Fruit fly (Drosophila melanogaster): ENCODE data around the gene Ada2b.

Ada2b gene

DNA sequence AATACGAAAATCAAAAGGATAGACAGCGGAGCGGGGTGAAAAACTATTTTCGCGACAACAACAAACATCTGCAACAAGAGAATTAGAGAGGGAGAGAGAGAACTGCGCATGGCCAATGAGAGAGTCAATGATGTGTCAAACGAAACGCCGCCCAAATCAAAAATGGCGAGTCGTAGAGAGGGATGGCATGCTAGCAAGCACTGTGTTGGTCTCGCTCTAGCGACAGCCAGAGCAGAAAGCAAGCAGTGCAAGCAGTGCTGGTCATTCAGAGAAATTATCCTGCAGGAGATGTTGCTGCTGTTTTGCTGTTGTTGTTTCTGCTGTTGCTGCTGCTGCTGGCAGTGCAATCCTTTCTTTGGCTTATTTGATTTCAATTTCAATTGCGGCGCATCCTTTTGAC is 49.4 kb downstream of the Ada2b start (continued):
- TF ChIP-seq gce (GFP tag; IDR thresholded peaks at IDR 0.05) (no peak), her (GFP tag; optimal IDR thresholded peaks at IDR 0.05) (no peak), gsb-n (tag; optimal IDR thresholded peaks at IDR 0.05) (no peak), ro (GFP tag; IDR thresholded peaks at IDR 0.05) (no peak), Xbp1 (GFP tag; optimal IDR thresholded peaks at IDR 0.05) (no peak), CG8290 (GFP tag; optimal IDR thresholded peaks at IDR 0.05) (peak; percentile 52), CG8290 (tag; optimal IDR thresholded peaks at IDR 0.05) (no peak), CG7556 (GFP tag; optimal IDR thresholded peaks at IDR 0.05) (no peak), twi (tag; optimal IDR thresholded peaks at IDR 0.05) (peak; percentile 40), Eip74EF (GFP tag; optimal IDR thresholded peaks at IDR 0.05) (peak in 1 of 2 experiments; percentile 20), Rx (GFP tag; IDR thresholded peaks at IDR 0.05) (no peak), CG14965 (GFP tag; optimal IDR thresholded peaks at IDR 0.05; ENCODE audit: borderline replicate concordance) (no peak), wor (GFP tag; IDR thresholded peaks at IDR 0.05) (no peak), CG16815 (GFP tag; optimal IDR thresholded peaks at IDR 0.05) (no peak), Drgx (GFP tag; IDR thresholded peaks at IDR 0.05) (no peak), CG17186 (GFP tag; optimal IDR thresholded peaks at IDR 0.05) (no peak), CG15479 (GFP tag; optimal IDR thresholded peaks at IDR 0.05) (no peak), crol (GFP tag; IDR thresholded peaks at IDR 0.05) (peak; percentile 77), wek (GFP tag; optimal IDR thresholded peaks at IDR 0.05) (no peak), CG32772 (GFP tag; IDR thresholded peaks at IDR 0.05) (no peak), Lhr (GFP tag; optimal IDR thresholded peaks at IDR 0.05) (no peak), CG17912 (GFP tag; optimal IDR thresholded peaks at IDR 0.05) (no peak), cas (GFP tag; IDR thresholded peaks at IDR 0.05) (no peak), oc (tag; optimal IDR thresholded peaks at IDR 0.05) (peak; percentile 61), slbo (GFP tag; IDR thresholded peaks at IDR 0.05) (0 out of 2 replicates have a peak, but pooled peaks have one; percentile 3), CG13894 (tag; optimal IDR thresholded peaks at IDR 0.05) (no peak), sr (GFP tag; IDR thresholded peaks at IDR 0.05) (no peak), gsb (GFP tag; IDR thresholded peaks at IDR 0.05) (no peak), lmd (GFP tag; IDR thresholded peaks at IDR 0.05) (no peak), ftz-f1 (GFP tag; optimal IDR thresholded peaks at IDR 0.05) (no peak), sens-2 (GFP tag; IDR thresholded peaks at IDR 0.05) (no peak), hb (GFP tag; IDR thresholded peaks at IDR 0.05; ENCODE audit: partially characterized antibody) (no peak; the same call in 1 of the 3 replicates), jigr1 (GFP tag; IDR thresholded peaks at IDR 0.05) (no peak), CG16779 (GFP tag; IDR thresholded peaks at IDR 0.05) (no peak), Rfx (GFP tag; IDR thresholded peaks at IDR 0.05) (no peak), caup (GFP tag; optimal IDR thresholded peaks at IDR 0.05; ENCODE audit: severe bottlenecking) (no peak), al (GFP tag; IDR thresholded peaks at IDR 0.05) (no peak), CrebB (tag; optimal IDR thresholded peaks at IDR 0.05) (no peak), Hmr (GFP tag; optimal IDR thresholded peaks at IDR 0.05) (no peak), p53 (GFP tag; optimal IDR thresholded peaks at IDR 0.05) (no peak), D19B (GFP tag; optimal IDR thresholded peaks at IDR 0.05) (no peak), pho (GFP tag; optimal IDR thresholded peaks at IDR 0.05) (peak; percentile 6), slp2 (GFP tag; optimal IDR thresholded peaks at IDR 0.05) (no peak), CG3163 (GFP tag; optimal IDR thresholded peaks at IDR 0.05) (peak; percentile 17), Optix (GFP tag; IDR thresholded peaks at IDR 0.05) (no peak), CG33213 (GFP tag; optimal IDR thresholded peaks at IDR 0.05) (no peak), Ptx1 (GFP tag; IDR thresholded peaks at IDR 0.05) (no peak), D (optimal IDR thresholded peaks at IDR 0.05) (peak; percentile 82), D (GFP tag; optimal IDR thresholded peaks at IDR 0.05) (no peak), stc (GFP tag; IDR thresholded peaks at IDR 0.05) (no peak), CG1792 (GFP tag; optimal IDR thresholded peaks at IDR 0.05) (no peak), ci (GFP tag; IDR thresholded peaks at IDR 0.05) (peak; percentile 39; the same call in 1 of the 3 replicates), sna (GFP tag; IDR thresholded peaks at IDR 0.05; ENCODE audit: partially characterized antibody) (no peak)

Data from whole organism, embryonic.